Fruit fly (Drosophila melanogaster) whole organism, adult: ENCODE data around the gene Rim2.

ENCODE experiments used
- CG12768 ChIP-seq: fragments of 200-800 bp; sonication (Bioruptor generic); optimal IDR thresholded peaks from 2 replicates; lab custom pipeline; 2017; ENCODE audit warnings: missing biosample characterization, missing genetic modification characterization, mild to moderate bottlenecking, moderate library complexity, missing genetic modification reagents
- CG1620 ChIP-seq: fragments of 200-800 bp; sonication (Bioruptor generic); optimal IDR thresholded peaks from 2 replicates; lab custom pipeline; 2016; ENCODE audit warnings: missing biosample characterization, missing genetic modification characterization
- CG33017 ChIP-seq: fragments of 200-800 bp; sonication (Bioruptor generic); optimal IDR thresholded peaks from 2 replicates; lab custom pipeline; 2018; ENCODE audit warnings: missing biosample characterization, mild to moderate bottlenecking, missing genetic modification characterization, moderate library complexity
- CG5204 ChIP-seq: fragments of 200-800 bp; sonication (Bioruptor generic); optimal IDR thresholded peaks from 2 replicates; lab custom pipeline; 2016; ENCODE audit warnings: missing biosample characterization, missing genetic modification characterization
- CG7045 ChIP-seq: fragments of 200-800 bp; sonication (Bioruptor generic); optimal IDR thresholded peaks from 2 replicates; lab custom pipeline; 2017; ENCODE audit warnings: missing biosample characterization, mild to moderate bottlenecking, missing genetic modification characterization
- CG7101 ChIP-seq: fragments of 200-800 bp; sonication (Bioruptor generic); optimal IDR thresholded peaks from 2 replicates; lab custom pipeline; 2018; ENCODE audit warnings: missing biosample characterization, mild to moderate bottlenecking, missing genetic modification characterization, moderate library complexity
- Clk ChIP-seq: fragments of 200-800 bp; sonication (Bioruptor generic); optimal IDR thresholded peaks from 2 replicates; lab custom pipeline; 2017; ENCODE audit warnings: missing biosample characterization, missing genetic modification characterization
- bab1 ChIP-seq: fragments of 200-800 bp; sonication (Bioruptor generic); optimal IDR thresholded peaks from 3 replicates; lab custom pipeline; 2019; ENCODE audit warnings: missing biosample characterization, mild to moderate bottlenecking, missing genetic modification characterization, moderate library complexity
- cic ChIP-seq: fragments of 200-800 bp; sonication (Bioruptor generic); optimal IDR thresholded peaks from 2 replicates; lab custom pipeline; 2017; ENCODE audit warnings: missing biosample characterization, mild to moderate bottlenecking, missing genetic modification characterization, moderate library complexity
- cnc ChIP-seq, 2 experiments: fragments of >200 bp; optimal IDR thresholded peaks; 2 replicates each; lab custom pipeline; 2017
- kay ChIP-seq: fragments of 200-800 bp; sonication (Bioruptor generic); peaks from one replicate; lab custom pipeline; 2016; ENCODE audit warnings: missing biosample characterization, missing genetic modification characterization, borderline replicate concordance
- ovo ChIP-seq: fragments of 200-800 bp; sonication (Bioruptor generic); optimal IDR thresholded peaks from 2 replicates; lab custom pipeline; 2016; ENCODE audit warnings: missing biosample characterization, missing genetic modification characterization
- tj ChIP-seq: fragments of 200-800 bp; sonication (Bioruptor generic); optimal IDR thresholded peaks from 3 replicates; lab custom pipeline; 2017; ENCODE audit warnings: missing biosample characterization, mild to moderate bottlenecking, missing genetic modification characterization, moderate library complexity
- toe ChIP-seq: fragments of 200-800 bp; sonication (Bioruptor generic); optimal IDR thresholded peaks from 2 replicates; lab custom pipeline; 2016; ENCODE audit warnings: missing biosample characterization, missing genetic modification characterization

Gene Rim2

dm6 chr2L:1666789-1667188, 57.4 kb downstream of the Rim2 start:
- no peak for TF ChIP-seq ovo (GFP tag; lab: Kevin White, UChicago)
- TF ChIP-seq cnc (optimal IDR thresholded peaks at IDR 0.05; lab: Kevin White, UChicago), result no peak
- no peak for TF ChIP-seq bab1 (GFP tag; lab: Kevin White, UChicago)
- no peak for TF ChIP-seq toe
- no peak for TF ChIP-seq kay (GFP tag; lab: Kevin White, UChicago)
- no peak for TF ChIP-seq CG7045 (GFP tag; lab: Kevin White, UChicago)
- no peak for TF ChIP-seq CG1620 (GFP tag; lab: Kevin White, UChicago)
- TF ChIP-seq Clk (GFP tag; lab: Kevin White, UChicago), result no peak
- no peak for TF ChIP-seq CG7101 (tag; lab: Kevin White, UChicago)
- no peak for TF ChIP-seq CG5204 (GFP tag; lab: Kevin White, UChicago)
- TF ChIP-seq cic (GFP tag; lab: Kevin White, UChicago), result no peak
- no peak for TF ChIP-seq CG12768 (GFP tag; lab: Kevin White, UChicago)
- no peak for TF ChIP-seq CG33017
- TF ChIP-seq tj, result no peak
